Worm (Caenorhabditis elegans) whole organism, mixed stage, embryonic: Measurements from ENCODE around the gene tebp-1.

Source experiments
- ham-2 ChIP-seq: fragments of 200-800 bp; sonication (Bioruptor generic); optimal IDR thresholded peaks from 2 replicates; lab custom pipeline; 2018; ENCODE audit warnings: mild to moderate bottlenecking, missing genetic modification characterization, missing compliant biosample characterization
- nhr-12 ChIP-seq: fragments of 150-350 bp; optimal IDR thresholded peaks from 2 replicates; lab custom pipeline; 2014; ENCODE audit warnings: missing biosample characterization, missing genetic modification characterization
- nhr-237 ChIP-seq: fragments of 150-350 bp; optimal IDR thresholded peaks from 2 replicates; lab custom pipeline; 2014; ENCODE audit warnings: missing biosample characterization, missing genetic modification characterization
- nhr-76 ChIP-seq: sonication (generic microtip); optimal IDR thresholded peaks from 2 replicates; lab custom pipeline; 2017; ENCODE audit warnings: missing biosample characterization, missing genetic modification characterization
- pha-4 ChIP-seq: fragments of 150-350 bp; optimal IDR thresholded peaks from 2 replicates; lab custom pipeline; 2018; ENCODE audit warnings: missing biosample characterization, missing genetic modification reagents, missing genetic modification characterization
- ztf-11 ChIP-seq: fragments of 150-350 bp; optimal IDR thresholded peaks from 2 replicates; lab custom pipeline; 2014; ENCODE audit warnings: missing biosample characterization, missing genetic modification characterization

DNA sequence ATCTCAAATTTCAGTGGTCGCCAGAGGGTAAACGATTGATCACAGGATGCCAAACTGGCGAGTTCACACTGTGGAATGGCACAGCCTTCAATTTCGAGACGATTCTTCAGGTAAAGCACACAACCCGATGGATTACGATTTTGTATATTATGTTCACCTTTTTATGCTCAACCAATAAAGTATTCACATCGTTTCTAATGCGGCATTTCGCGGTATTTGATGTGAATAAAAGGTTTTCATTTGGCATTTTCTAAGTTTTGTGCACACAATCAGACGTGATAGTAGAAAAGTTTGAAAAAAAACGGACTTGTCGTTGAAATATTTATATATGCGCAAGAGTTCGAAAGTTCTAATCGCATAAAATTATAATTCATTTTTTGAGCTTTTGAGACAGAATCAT lies 2.8 kb upstream of the tebp-1 start:
- TF ChIP-seq ztf-11 (tag; lab: Kevin White, UChicago) (no peak), nhr-237 (tag; lab: Kevin White, UChicago) (no peak), pha-4 (tag; lab: Kevin White, UChicago) (no peak), nhr-12 (tag; lab: Kevin White, UChicago) (no peak), nhr-76 (tag; lab: Kevin White, UChicago) (no peak), ham-2 (GFP tag; lab: Kevin White, UChicago) (no peak)
